Fruit fly (Drosophila melanogaster) S2 (cell line): Measurements from ENCODE around the gene Lam.

ENCODE experiments used
- CG8478 ChIP-seq: fragments of >200 bp; optimal IDR thresholded peaks from 2 replicates; lab custom pipeline; 2018
- CTCF ChIP-seq, 2 experiments: fragments of >200 bp; optimal IDR thresholded peaks; 2 replicates each; lab custom pipeline; 2018

DNA sequence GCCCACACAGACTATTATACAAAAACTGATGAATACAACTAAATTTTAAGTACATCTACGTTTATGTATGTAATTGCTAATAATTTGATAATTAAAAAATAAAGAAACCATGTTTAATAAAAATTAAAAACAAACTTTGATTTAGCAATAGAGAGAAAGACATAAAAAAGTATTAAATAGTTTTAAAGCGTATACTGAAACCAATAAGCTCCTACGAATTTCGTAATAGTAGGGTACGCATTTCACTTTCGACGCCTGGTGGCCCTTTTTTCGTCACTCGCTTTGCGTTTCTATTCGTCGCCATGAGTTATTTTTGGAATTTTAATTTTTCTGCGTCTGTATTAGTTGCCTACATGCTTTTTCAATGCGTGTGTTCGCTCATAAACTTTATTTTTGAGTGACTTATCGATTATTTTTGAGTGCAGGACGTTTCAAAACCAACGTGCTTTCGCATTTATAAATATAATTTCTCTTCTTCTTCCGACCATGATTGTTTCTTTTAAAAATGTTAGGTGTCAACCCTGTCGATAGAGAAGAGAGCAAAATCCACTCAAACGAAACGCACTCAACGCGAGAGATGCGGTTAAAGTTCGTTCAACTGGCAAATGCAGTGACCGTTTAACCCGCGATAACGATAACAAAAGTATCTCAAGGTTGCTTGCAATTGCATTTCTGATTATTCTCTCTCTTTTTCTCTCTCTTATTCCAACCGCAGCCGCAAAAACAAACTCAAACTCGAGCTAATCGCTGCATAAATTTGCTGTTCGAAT lies 4.4 kb downstream of the Lam start, which contains the start of gene Oscillin:
- TF ChIP-seq CG8478 (lab: Kevin White, UChicago): no peak
- TF ChIP-seq CTCF (optimal IDR thresholded peaks at IDR 0.05; lab: Kevin White, UChicago): no peak
